Worm (Caenorhabditis elegans) whole organism, L1 larva: ENCODE measurements around the gene map-2.

Source experiments
- C16A3.4 ChIP-seq: fragments of 150-350 bp; optimal IDR thresholded peaks from 2 replicates; lab custom pipeline; 2014; ENCODE audit warnings: missing biosample characterization, missing genetic modification characterization
- F16B12.6 ChIP-seq: fragments of 150-350 bp; optimal IDR thresholded peaks from 2 replicates; lab custom pipeline; 2014; ENCODE audit warnings: missing biosample characterization, missing genetic modification characterization
- aha-1 ChIP-seq: fragments of 150-350 bp; optimal IDR thresholded peaks from 2 replicates; lab custom pipeline; 2014; ENCODE audit warnings: missing biosample characterization, missing genetic modification characterization
- aly-2 ChIP-seq: fragments of 150-350 bp; optimal IDR thresholded peaks from 2 replicates; lab custom pipeline; 2014; ENCODE audit warnings: missing biosample characterization, missing genetic modification characterization
- ceh-8 ChIP-seq: fragments of 200-800 bp; sonication (Bioruptor generic); optimal IDR thresholded peaks from 2 replicates; lab custom pipeline; 2018; ENCODE audit warnings: mild to moderate bottlenecking, missing genetic modification characterization, moderate library complexity, missing compliant biosample characterization
- ceh-88 ChIP-seq: fragments of 200-800 bp; sonication (Bioruptor generic); IDR thresholded peaks from 2 replicates; pipeline ENCODE4 v1.3.6; 2022; ENCODE audit warnings: missing genetic modification characterization, missing compliant biosample characterization
- dpl-1 ChIP-seq, 3 experiments: fragments of 150-350 bp in 2 of 3; sonication (generic microtip) in 1 of 3; optimal IDR thresholded peaks; 2 replicates each; lab custom pipeline; 2014 to 2017; ENCODE audit warnings: missing biosample characterization in 3 of 3, missing genetic modification characterization in 3 of 3, missing genetic modification reagents in 3 of 3
- dsc-1 ChIP-seq: sonication (generic microtip); optimal IDR thresholded peaks from 2 replicates; lab custom pipeline; 2016; ENCODE audit warnings: mild to moderate bottlenecking, missing genetic modification characterization, missing compliant biosample characterization
- efl-1 ChIP-seq, 4 experiments: fragments of 150-350 bp; optimal IDR thresholded peaks in 3 of 4; peaks in 1 of 4; 1 replicate in 1 of 4; 2 replicates in 3 of 4; lab custom pipeline; 2014; ENCODE audit warnings: missing biosample characterization in 2 of 4, missing genetic modification characterization in 2 of 4, missing genetic modification reagents in 2 of 4
- fkh-10 ChIP-seq: sonication (generic microtip); optimal IDR thresholded peaks from 2 replicates; lab custom pipeline; 2017; ENCODE audit warnings: missing biosample characterization, missing genetic modification reagents, missing genetic modification characterization
- fkh-4 ChIP-seq: sonication (generic microtip); optimal IDR thresholded peaks from 2 replicates; lab custom pipeline; 2016; ENCODE audit warnings: missing compliant biosample characterization, missing genetic modification characterization, borderline replicate concordance
- fkh-8 ChIP-seq: sonication (generic microtip); optimal IDR thresholded peaks from 2 replicates; lab custom pipeline; 2016; ENCODE audit warnings: mild to moderate bottlenecking, missing genetic modification characterization, missing compliant biosample characterization
- fos-1 ChIP-seq: fragments of 150-350 bp; optimal IDR thresholded peaks from 2 replicates; lab custom pipeline; 2014; ENCODE audit warnings: missing biosample characterization, missing genetic modification characterization
- grh-1 ChIP-seq: fragments of 200-800 bp; sonication (Bioruptor generic); IDR thresholded peaks from 2 replicates; pipeline ENCODE4 v1.3.6; 2022; ENCODE audit warnings: missing genetic modification reagents, missing genetic modification characterization, missing compliant biosample characterization
- isw-1 ChIP-seq: fragments of 200-800 bp; sonication (Bioruptor generic); IDR thresholded peaks from 2 replicates; pipeline ENCODE4 v1.3.6; 2022; ENCODE audit warnings: missing genetic modification characterization, missing compliant biosample characterization
- lin-14 ChIP-seq: fragments of 200-800 bp; sonication (Bioruptor generic); optimal IDR thresholded peaks from 2 replicates; lab custom pipeline; 2018; ENCODE audit warnings: mild to moderate bottlenecking, missing genetic modification characterization, moderate library complexity, missing compliant biosample characterization
- lin-35 ChIP-seq, 2 experiments: fragments of 150-350 bp; optimal IDR thresholded peaks; 2 replicates each; lab custom pipeline; 2014; ENCODE audit warnings: missing biosample characterization in 2 of 2, missing genetic modification characterization in 2 of 2, missing genetic modification reagents in 2 of 2
- lir-3 ChIP-seq: sonication (generic microtip); optimal IDR thresholded peaks from 2 replicates; lab custom pipeline; 2016; ENCODE audit warnings: mild to moderate bottlenecking, missing genetic modification characterization, moderate library complexity, missing compliant biosample characterization; ENCODE audit not compliant: poor library complexity
- lsy-2 ChIP-seq, 2 experiments: fragments of 150-350 bp; optimal IDR thresholded peaks; 2 replicates each; lab custom pipeline; 2014; ENCODE audit warnings: missing biosample characterization in 2 of 2, missing genetic modification characterization in 2 of 2
- mab-9 ChIP-seq: fragments of 200-800 bp; sonication (Bioruptor generic); IDR thresholded peaks from 2 replicates; pipeline ENCODE4 v1.3.6; 2022; ENCODE audit warnings: missing genetic modification reagents, missing genetic modification characterization, missing compliant biosample characterization
- mep-1 ChIP-seq: fragments of 150-350 bp; optimal IDR thresholded peaks from 2 replicates; lab custom pipeline; 2014; ENCODE audit warnings: missing biosample characterization, missing genetic modification characterization
- nhr-19 ChIP-seq: fragments of 200-800 bp; sonication (Bioruptor generic); conservative IDR thresholded peaks from 2 replicates; pipeline ENCODE4 v1.3.6; 2022; ENCODE audit warnings: missing genetic modification characterization, missing compliant biosample characterization
- nhr-20 ChIP-seq: sonication (generic microtip); optimal IDR thresholded peaks from 2 replicates; lab custom pipeline; 2016; ENCODE audit warnings: mild to moderate bottlenecking, missing genetic modification characterization, missing compliant biosample characterization
- nhr-237 ChIP-seq: fragments of 150-350 bp; optimal IDR thresholded peaks from 2 replicates; lab custom pipeline; 2014; ENCODE audit warnings: missing biosample characterization, missing genetic modification characterization
- nhr-47 ChIP-seq: sonication (generic microtip); optimal IDR thresholded peaks from 2 replicates; lab custom pipeline; 2016; ENCODE audit warnings: mild to moderate bottlenecking, missing genetic modification characterization, moderate library complexity, missing compliant biosample characterization
- nhr-71 ChIP-seq: sonication (generic microtip); optimal IDR thresholded peaks from 2 replicates; lab custom pipeline; 2016; ENCODE audit warnings: mild to moderate bottlenecking, missing genetic modification characterization, moderate library complexity, missing compliant biosample characterization
- nhr-85 ChIP-seq: sonication (generic microtip); peaks from one replicate; lab custom pipeline; 2016; ENCODE audit warnings: missing genetic modification characterization, inconsistent platforms, missing compliant biosample characterization
- nhr-90 ChIP-seq: sonication (generic microtip); optimal IDR thresholded peaks from 2 replicates; lab custom pipeline; 2016; ENCODE audit warnings: mild to moderate bottlenecking, missing genetic modification characterization, missing compliant biosample characterization; ENCODE audit not compliant: poor library complexity
- pax-3 ChIP-seq: fragments of 200-800 bp; sonication (Bioruptor generic); optimal IDR thresholded peaks from 2 replicates; lab custom pipeline; 2018; ENCODE audit warnings: mild to moderate bottlenecking, missing genetic modification characterization, moderate library complexity, missing compliant biosample characterization
- rnt-1 ChIP-seq: sonication (generic microtip); optimal IDR thresholded peaks from 2 replicates; lab custom pipeline; 2016; ENCODE audit warnings: mild to moderate bottlenecking, missing genetic modification characterization, moderate library complexity, missing compliant biosample characterization
- snu-23 ChIP-seq: sonication (generic microtip); optimal IDR thresholded peaks from 2 replicates; lab custom pipeline; 2016; ENCODE audit warnings: missing genetic modification characterization, missing compliant biosample characterization
- sox-4 ChIP-seq: sonication (generic microtip); optimal IDR thresholded peaks from 2 replicates; lab custom pipeline; 2016; ENCODE audit warnings: missing genetic modification characterization, missing compliant biosample characterization
- sptf-1 ChIP-seq: fragments of 150-350 bp; optimal IDR thresholded peaks from 2 replicates; lab custom pipeline; 2014; ENCODE audit warnings: missing biosample characterization, missing genetic modification characterization
- swsn-7 ChIP-seq: sonication (generic microtip); optimal IDR thresholded peaks from 2 replicates; lab custom pipeline; 2016; ENCODE audit warnings: missing genetic modification characterization, missing compliant biosample characterization
- tbx-2 ChIP-seq: sonication (generic microtip); optimal IDR thresholded peaks from 2 replicates; lab custom pipeline; 2016; ENCODE audit warnings: missing genetic modification characterization, missing compliant biosample characterization
- unc-130 ChIP-seq: fragments of 150-350 bp; optimal IDR thresholded peaks from 2 replicates; lab custom pipeline; 2017; ENCODE audit warnings: missing biosample characterization, missing genetic modification characterization, inconsistent platforms
- unc-30 ChIP-seq: sonication (generic microtip); optimal IDR thresholded peaks from 2 replicates; lab custom pipeline; 2017; ENCODE audit warnings: missing biosample characterization, missing genetic modification characterization
- unc-86 ChIP-seq: sonication (generic microtip); optimal IDR thresholded peaks from 2 replicates; lab custom pipeline; 2016; ENCODE audit warnings: missing genetic modification characterization, missing compliant biosample characterization
- unc-98 ChIP-seq: fragments of 200-800 bp; sonication (Bioruptor generic); IDR thresholded peaks from 2 replicates; pipeline ENCODE4 v1.3.6; 2022; ENCODE audit warnings: missing genetic modification characterization, missing compliant biosample characterization
- xbp-1 ChIP-seq: sonication (generic microtip); optimal IDR thresholded peaks from 2 replicates; lab custom pipeline; 2016; ENCODE audit warnings: missing genetic modification characterization, missing compliant biosample characterization

Gene map-2

DNA sequence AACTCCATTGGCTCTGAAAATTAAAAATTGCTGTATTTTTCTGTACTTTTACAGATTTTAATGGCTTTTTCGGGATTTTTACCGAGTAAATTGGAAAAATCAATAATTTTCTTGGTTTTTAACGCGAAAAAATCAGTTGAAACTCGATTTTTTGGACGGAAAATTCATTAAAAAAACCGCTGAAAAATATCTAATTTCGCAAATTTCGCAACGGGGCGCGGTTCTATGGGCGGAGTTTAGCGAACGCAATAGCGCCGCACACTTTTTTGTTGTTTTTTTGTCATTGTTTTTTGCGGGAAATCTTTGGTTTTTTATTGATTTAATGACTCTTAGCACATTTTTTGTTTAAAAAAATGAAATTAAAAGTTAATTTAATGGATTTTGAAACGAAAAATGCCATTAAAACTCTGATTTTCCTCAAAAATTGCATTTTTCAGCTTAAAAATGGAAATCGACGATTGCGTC is 8.8 kb upstream of the map-2 start, which contains the start of the genes mel-46 and lsy-13 (continued):
- TF ChIP-seq nhr-71 (peak; percentile 53), snu-23 (GFP tag; lab: Kevin White, UChicago) (peak; percentile 58), C16A3.4 (tag; lab: Kevin White, UChicago) (peak; percentile 62), lsy-2 (tag; optimal IDR thresholded peaks at IDR 0.05; lab: Kevin White, UChicago) (peak; percentile 56 to 71), tbx-2 (tag; lab: Kevin White, UChicago) (peak; percentile 29), fkh-10 (GFP tag; lab: Kevin White, UChicago) (no peak), isw-1 (GFP tag; lab: Robert Waterston, UW) (peak; percentile 26; the same call in 1 of the 2 replicates), aly-2 (tag; lab: Kevin White, UChicago) (no peak)

DNA sequence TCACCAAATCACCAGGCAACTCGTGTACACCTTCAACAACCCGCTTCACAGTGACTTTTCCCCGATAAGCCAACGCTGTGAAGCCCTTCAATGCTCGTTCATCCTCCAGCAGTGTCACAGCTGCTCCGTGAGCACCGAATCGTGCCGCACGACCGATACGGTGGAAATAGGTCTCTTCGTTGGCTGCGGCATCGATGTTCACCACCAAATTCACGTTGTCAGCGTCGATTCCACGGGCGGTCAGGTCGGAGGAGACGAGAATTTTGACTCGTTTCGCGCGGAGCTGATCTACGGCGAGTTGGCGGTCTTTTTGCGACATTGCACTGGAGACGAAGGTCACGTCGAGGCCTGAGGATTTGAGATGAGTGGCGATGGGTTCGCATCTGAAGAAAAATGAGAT is 6.0 kb upstream of the map-2 start:
- TF ChIP-seq unc-30 (tag; lab: Kevin White, UChicago) (no peak), lsy-2 (tag; optimal IDR thresholded peaks at IDR 0.05; lab: Kevin White, UChicago) (no peak), ceh-8 (GFP tag; lab: Kevin White, UChicago) (no peak), lir-3 (tag; lab: Kevin White, UChicago) (no peak), sptf-1 (tag; lab: Kevin White, UChicago) (no peak), aha-1 (tag; lab: Kevin White, UChicago) (no peak), unc-130 (tag; lab: Kevin White, UChicago) (no peak), isw-1 (GFP tag; lab: Robert Waterston, UW) (no peak), sox-4 (tag; lab: Kevin White, UChicago) (no peak), mep-1 (tag; lab: Kevin White, UChicago) (no peak), fos-1 (tag; lab: Kevin White, UChicago) (no peak), nhr-237 (tag; lab: Kevin White, UChicago) (no peak)

- peak; percentile 94 for TF ChIP-seq ceh-88
- peak; percentile 74 for TF ChIP-seq nhr-47
- peak; percentile 27 for TF ChIP-seq unc-86 (tag; lab: Kevin White, UChicago)
- peak in 2 of 3 experiments; percentile 23 to 29 for TF ChIP-seq dpl-1 (GFP tag; optimal IDR thresholded peaks at IDR 0.05; lab: Kevin White, UChicago)
- TF ChIP-seq swsn-7 (tag; lab: Kevin White, UChicago): peak; percentile 58
- peak; percentile 84 for TF ChIP-seq unc-98 (GFP tag; lab: Robert Waterston, UW)
- peak; percentile 35 for TF ChIP-seq fkh-8 (tag; lab: Kevin White, UChicago)
- TF ChIP-seq mab-9: peak; percentile 91
- TF ChIP-seq tbx-2 (tag; lab: Kevin White, UChicago): peak; percentile 42
- peak; percentile 95 for TF ChIP-seq grh-1 (GFP tag; lab: Robert Waterston, UW)
- TF ChIP-seq nhr-20 (tag; lab: Kevin White, UChicago): peak; percentile 48
- TF ChIP-seq F16B12.6 (tag; lab: Kevin White, UChicago): peak; percentile 71
- peak; percentile 76 for TF ChIP-seq nhr-71
- TF ChIP-seq rnt-1: peak; percentile 56
- peak; percentile 29 for TF ChIP-seq snu-23 (GFP tag; lab: Kevin White, UChicago)
- TF ChIP-seq dsc-1 (tag; lab: Kevin White, UChicago): peak; percentile 39
- peak; percentile 50 for TF ChIP-seq lin-14
- TF ChIP-seq lsy-2 (tag; optimal IDR thresholded peaks at IDR 0.05; lab: Kevin White, UChicago): peak; percentile 63 to 76
- peak; percentile 53 to 60 for TF ChIP-seq efl-1 (optimal IDR thresholded peaks at IDR 0.05; lab: Kevin White, UChicago)
- TF ChIP-seq efl-1 (GFP tag; optimal IDR thresholded peaks at IDR 0.05 in 1 of 2; lab: Kevin White, UChicago): peak; percentile 14 to 96
- peak; percentile 53 for TF ChIP-seq xbp-1 (tag; lab: Kevin White, UChicago)
- peak; percentile 53 for TF ChIP-seq nhr-85 (tag; lab: Kevin White, UChicago)
- peak; percentile 36 for TF ChIP-seq nhr-90 (tag; lab: Kevin White, UChicago)
- TF ChIP-seq pax-3 (tag; lab: Kevin White, UChicago): peak; percentile 41
- peak; percentile 98 for TF ChIP-seq nhr-19
- peak; percentile 0 to 49 for TF ChIP-seq lin-35 (GFP tag; optimal IDR thresholded peaks at IDR 0.05; lab: Kevin White, UChicago)
- peak; percentile 8 for TF ChIP-seq fkh-4 (tag; lab: Kevin White, UChicago)
- peak; percentile 94 for TF ChIP-seq isw-1 (GFP tag; lab: Robert Waterston, UW)
Measured at ce11 chrIV:16845376-16845775, 9.3 kb downstream of the map-2 start.
